Worm (Caenorhabditis elegans) whole organism, late embryonic: ENCODE data around the gene K10G6.5.

Source experiments
- C08G9.2 ChIP-seq: sonication (generic microtip); optimal IDR thresholded peaks from 2 replicates; lab custom pipeline; 2016; ENCODE audit warnings: mild to moderate bottlenecking, missing genetic modification characterization, moderate library complexity, missing compliant biosample characterization
- C38D4.7 ChIP-seq: fragments of 200-800 bp; sonication (Bioruptor generic); optimal IDR thresholded peaks from 2 replicates; lab custom pipeline; 2018; ENCODE audit warnings: mild to moderate bottlenecking, missing genetic modification characterization, moderate library complexity, missing compliant biosample characterization
- F13H6.1 ChIP-seq: sonication (generic microtip); optimal IDR thresholded peaks from 2 replicates; lab custom pipeline; 2016; ENCODE audit warnings: missing genetic modification characterization, missing compliant biosample characterization
- K02D7.2 ChIP-seq: sonication (generic microtip); optimal IDR thresholded peaks from 2 replicates; lab custom pipeline; 2017; ENCODE audit warnings: mild to moderate bottlenecking, missing genetic modification characterization, missing compliant biosample characterization
- K09A11.1 ChIP-seq: sonication (generic microtip); optimal IDR thresholded peaks from 2 replicates; lab custom pipeline; 2017; ENCODE audit warnings: antibody characterized with exemption, mild to moderate bottlenecking, missing genetic modification characterization, missing compliant biosample characterization; ENCODE audit not compliant: insufficient read depth
- Y22D7AL.16 ChIP-seq: sonication (generic microtip); optimal IDR thresholded peaks from 2 replicates; lab custom pipeline; 2016; ENCODE audit warnings: missing genetic modification characterization, missing compliant biosample characterization
- ama-1 ChIP-seq: fragments of 150-350 bp; optimal IDR thresholded peaks from 2 replicates; lab custom pipeline; 2014
- ceh-14 ChIP-seq: sonication (generic microtip); optimal IDR thresholded peaks from 2 replicates; lab custom pipeline; 2016; ENCODE audit warnings: missing genotype, missing genetic modification characterization, missing compliant biosample characterization
- ceh-19 ChIP-seq: fragments of 200-800 bp; sonication (Bioruptor generic); optimal IDR thresholded peaks from 2 replicates; lab custom pipeline; 2018; ENCODE audit warnings: mild to moderate bottlenecking, missing genetic modification characterization, missing compliant biosample characterization
- ceh-22 ChIP-seq: sonication (generic microtip); optimal IDR thresholded peaks from 2 replicates; lab custom pipeline; 2017; ENCODE audit warnings: missing biosample characterization, missing genetic modification characterization
- ceh-24 ChIP-seq: sonication (generic microtip); optimal IDR thresholded peaks from 2 replicates; lab custom pipeline; 2016; ENCODE audit warnings: mild to moderate bottlenecking, missing genetic modification characterization, missing compliant biosample characterization
- ceh-31 ChIP-seq: sonication (generic microtip); optimal IDR thresholded peaks from 2 replicates; lab custom pipeline; 2016; ENCODE audit warnings: missing genetic modification characterization, missing compliant biosample characterization
- ceh-34 ChIP-seq: sonication (generic microtip); optimal IDR thresholded peaks from 2 replicates; lab custom pipeline; 2016; ENCODE audit warnings: mild to moderate bottlenecking, missing genetic modification characterization, missing compliant biosample characterization
- ceh-48 ChIP-seq: sonication (generic microtip); optimal IDR thresholded peaks from 2 replicates; lab custom pipeline; 2016; ENCODE audit warnings: missing genetic modification characterization, inconsistent platforms, missing compliant biosample characterization
- ceh-6 ChIP-seq: fragments of 200-800 bp; sonication (Bioruptor generic); optimal IDR thresholded peaks from 2 replicates; lab custom pipeline; 2018; ENCODE audit warnings: mild to moderate bottlenecking, missing genetic modification characterization, missing compliant biosample characterization
- ceh-9 ChIP-seq: sonication (generic microtip); optimal IDR thresholded peaks from 2 replicates; lab custom pipeline; 2016; ENCODE audit warnings: mild to moderate bottlenecking, missing genetic modification characterization, inconsistent platforms, missing compliant biosample characterization
- dve-1 ChIP-seq: sonication (generic microtip); optimal IDR thresholded peaks from 2 replicates; lab custom pipeline; 2017; ENCODE audit warnings: antibody characterized with exemption, mild to moderate bottlenecking, missing genetic modification characterization, missing compliant biosample characterization
- elt-4 ChIP-seq: sonication (generic microtip); optimal IDR thresholded peaks from 2 replicates; lab custom pipeline; 2016; ENCODE audit warnings: missing genetic modification characterization, missing compliant biosample characterization
- eyg-1 ChIP-seq: sonication (generic microtip); optimal IDR thresholded peaks from 2 replicates; lab custom pipeline; 2016; ENCODE audit warnings: missing genotype, missing genetic modification characterization, missing compliant biosample characterization
- fax-1 ChIP-seq: sonication (generic microtip); optimal IDR thresholded peaks from 2 replicates; lab custom pipeline; 2016; ENCODE audit warnings: missing genotype, missing genetic modification characterization, missing compliant biosample characterization
- fkh-10 ChIP-seq: fragments of 150-350 bp; optimal IDR thresholded peaks from 2 replicates; lab custom pipeline; 2014; ENCODE audit warnings: missing biosample characterization, missing genetic modification reagents, missing genetic modification characterization
- fkh-6 ChIP-seq: sonication (generic microtip); optimal IDR thresholded peaks from 2 replicates; lab custom pipeline; 2016; ENCODE audit warnings: missing genetic modification characterization, missing compliant biosample characterization
- hlh-30 ChIP-seq: sonication (generic microtip); optimal IDR thresholded peaks from 2 replicates; lab custom pipeline; 2017; ENCODE audit warnings: antibody characterized with exemption, missing genetic modification characterization, missing compliant biosample characterization; ENCODE audit not compliant: insufficient read depth
- hlh-6 ChIP-seq: sonication (generic microtip); optimal IDR thresholded peaks from 2 replicates; lab custom pipeline; 2016; ENCODE audit warnings: missing genotype, missing genetic modification characterization, missing compliant biosample characterization
- hlh-8 ChIP-seq: sonication (generic microtip); optimal IDR thresholded peaks from 2 replicates; lab custom pipeline; 2016; ENCODE audit warnings: missing genotype, missing genetic modification characterization, missing compliant biosample characterization
- madf-2 ChIP-seq: sonication (generic microtip); optimal IDR thresholded peaks from 2 replicates; lab custom pipeline; 2017; ENCODE audit warnings: missing genetic modification characterization, missing compliant biosample characterization
- nfya-1 ChIP-seq: sonication (generic microtip); optimal IDR thresholded peaks from 2 replicates; lab custom pipeline; 2017; ENCODE audit warnings: missing genetic modification characterization, mild to moderate bottlenecking, missing compliant biosample characterization, antibody characterized with exemption, moderate library complexity
- nhr-232 ChIP-seq: sonication (generic microtip); optimal IDR thresholded peaks from 2 replicates; lab custom pipeline; 2016; ENCODE audit warnings: missing genetic modification characterization, missing compliant biosample characterization
- npax-4 ChIP-seq: sonication (generic microtip); optimal IDR thresholded peaks from 2 replicates; lab custom pipeline; 2016; ENCODE audit warnings: missing genetic modification characterization, missing compliant biosample characterization
- pag-3 ChIP-seq: sonication (generic microtip); optimal IDR thresholded peaks from 2 replicates; lab custom pipeline; 2016; ENCODE audit warnings: missing compliant biosample characterization, missing genetic modification characterization, borderline replicate concordance
- pat-9 ChIP-seq: fragments of 200-800 bp; sonication (Bioruptor generic); optimal IDR thresholded peaks from 2 replicates; lab custom pipeline; 2018; ENCODE audit warnings: mild to moderate bottlenecking, missing genetic modification characterization, moderate library complexity, missing compliant biosample characterization
- pha-2 ChIP-seq: sonication (generic microtip); optimal IDR thresholded peaks from 2 replicates; lab custom pipeline; 2017; ENCODE audit warnings: mild to moderate bottlenecking, missing genetic modification characterization, missing compliant biosample characterization
- pha-4 ChIP-seq: fragments of 150-350 bp; optimal IDR thresholded peaks from 2 replicates; lab custom pipeline; 2018; ENCODE audit warnings: missing biosample characterization, missing genetic modification reagents, missing genetic modification characterization
- pqm-1 ChIP-seq: sonication (generic microtip); optimal IDR thresholded peaks from 2 replicates; lab custom pipeline; 2016; ENCODE audit warnings: missing genetic modification characterization, missing compliant biosample characterization
- pros-1 ChIP-seq: fragments of 150-350 bp; optimal IDR thresholded peaks from 2 replicates; lab custom pipeline; 2014; ENCODE audit warnings: missing biosample characterization, missing genetic modification reagents, missing genetic modification characterization
- ref-2 ChIP-seq: sonication (generic microtip); optimal IDR thresholded peaks from 2 replicates; lab custom pipeline; 2016; ENCODE audit warnings: missing genetic modification characterization, missing compliant biosample characterization
- rnt-1 ChIP-seq: sonication (generic microtip); optimal IDR thresholded peaks from 2 replicates; lab custom pipeline; 2016; ENCODE audit warnings: missing genetic modification characterization, missing compliant biosample characterization
- sdc-2 ChIP-seq: sonication (generic microtip); optimal IDR thresholded peaks from 2 replicates; lab custom pipeline; 2016; ENCODE audit warnings: missing genotype, missing genetic modification characterization, missing compliant biosample characterization
- tbx-2 ChIP-seq: sonication (generic microtip); optimal IDR thresholded peaks from 2 replicates; lab custom pipeline; 2016; ENCODE audit warnings: missing genetic modification characterization, missing compliant biosample characterization
- tbx-7 ChIP-seq: sonication (generic microtip); optimal IDR thresholded peaks from 2 replicates; lab custom pipeline; 2016; ENCODE audit warnings: missing genotype, missing genetic modification characterization, missing compliant biosample characterization
- unc-3 ChIP-seq, 2 experiments: fragments of 200-800 bp in 1 of 2; sonication (Bioruptor generic) in 1 of 2; sonication (generic microtip) in 1 of 2; conservative IDR thresholded peaks in 1 of 2; optimal IDR thresholded peaks in 1 of 2; 2 replicates each; pipeline versions ENCODE4 v1.3.6 to Lab custom; 2016 to 2022; ENCODE audit warnings: missing compliant biosample characterization in 2 of 2, missing genetic modification characterization in 2 of 2, missing genetic modification reagents in 1 of 2
- unc-42 ChIP-seq: sonication (generic microtip); optimal IDR thresholded peaks from 2 replicates; lab custom pipeline; 2016; ENCODE audit warnings: missing genotype, missing genetic modification characterization, missing compliant biosample characterization
- zip-5 ChIP-seq: sonication (generic microtip); optimal IDR thresholded peaks from 2 replicates; lab custom pipeline; 2016; ENCODE audit warnings: missing genetic modification characterization, missing compliant biosample characterization
- ztf-16 ChIP-seq: sonication (generic microtip); optimal IDR thresholded peaks from 2 replicates; lab custom pipeline; 2017; ENCODE audit warnings: missing genetic modification characterization, missing compliant biosample characterization

Gene K10G6.5

DNA sequence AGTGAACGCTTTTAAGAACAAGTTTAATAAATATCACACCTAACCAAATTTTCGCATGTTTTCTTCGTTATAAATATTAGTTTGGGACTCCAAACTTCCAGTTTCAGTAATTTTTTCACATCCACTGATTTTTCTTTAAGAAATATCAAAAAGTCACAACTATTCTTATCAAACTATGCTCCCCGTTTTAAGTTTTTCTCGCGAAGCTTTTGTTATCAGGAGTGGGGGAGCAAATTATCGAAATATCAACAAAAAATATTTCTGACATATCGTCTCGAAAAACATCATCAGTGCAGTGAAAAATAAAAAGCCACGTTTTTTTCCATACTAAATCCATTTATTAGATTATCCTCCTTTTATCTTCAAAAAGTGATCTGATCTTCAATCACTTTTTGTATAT lies 5.0 kb downstream of the K10G6.5 start:
- TF ChIP-seq dve-1 (tag; lab: Kevin White, UChicago) (no peak), eyg-1 (tag; lab: Kevin White, UChicago) (no peak), ztf-16 (tag; lab: Kevin White, UChicago) (no peak)

DNA sequence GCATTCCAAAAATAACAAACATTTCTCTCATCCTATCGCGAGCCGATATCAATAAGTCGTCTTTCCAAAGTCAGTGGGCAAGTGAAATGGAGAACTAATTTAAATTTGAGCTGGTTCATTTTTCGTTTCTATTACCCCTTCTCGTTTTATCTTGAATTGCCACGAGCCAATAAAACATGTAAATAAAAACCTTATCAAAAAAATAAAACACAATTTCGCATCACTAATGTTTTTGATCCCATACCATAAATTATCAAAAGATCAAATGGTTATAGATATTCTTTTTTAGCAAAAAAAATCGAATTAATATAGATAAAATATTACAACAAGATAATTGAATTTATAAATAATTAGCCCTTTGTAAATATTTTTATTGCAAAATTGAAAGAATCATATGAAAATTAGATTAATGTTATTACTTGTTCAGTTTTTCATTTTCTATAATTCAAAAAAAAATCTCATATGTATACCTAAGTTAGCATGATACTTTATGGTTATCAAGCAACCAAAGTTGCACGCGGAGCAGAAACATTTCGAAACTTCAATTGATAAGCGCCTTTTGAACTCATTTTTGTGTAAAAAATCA lies 5.7 kb downstream of the K10G6.5 start, which contains the start of gene Y14H12A.1:
Gene Y14H12A.1 (plus strand): TSS at position 536 of the 586 bp plus-strand sequence.
- TF ChIP-seq npax-4 (tag; lab: Kevin White, UChicago), result no peak

DNA sequence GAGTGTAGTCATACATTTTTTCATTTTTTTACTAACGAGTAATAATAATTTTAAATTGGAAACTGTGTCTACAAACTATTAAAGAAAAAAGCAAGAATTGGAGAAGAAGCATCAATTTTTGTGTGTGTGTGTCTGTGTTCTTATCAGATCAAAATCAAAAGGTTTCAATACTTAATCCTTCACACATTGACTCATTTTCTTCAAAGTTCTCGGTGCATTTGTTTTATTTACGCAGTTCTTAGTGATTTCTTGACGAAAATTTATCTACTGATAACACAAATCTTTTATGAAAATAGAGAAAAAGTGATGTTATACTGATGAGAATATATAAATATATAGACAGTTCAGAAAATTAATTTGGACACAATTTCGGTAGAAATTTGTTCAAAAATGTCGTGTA lies 9.0 kb downstream of the K10G6.5 start, which contains the start of gene clc-22:
Gene clc-22 (minus strand): TSS at position 71 of the 400 bp plus-strand sequence.
- TF ChIP-seq ceh-48 (tag; lab: Kevin White, UChicago) (no peak), hlh-6 (tag; lab: Kevin White, UChicago) (no peak), pha-2 (tag; lab: Kevin White, UChicago) (no peak), K09A11.1 (no peak), zip-5 (no peak), ceh-19 (GFP tag; lab: Kevin White, UChicago) (no peak), elt-4 (tag; lab: Kevin White, UChicago) (no peak), hlh-30 (no peak), ceh-24 (tag; lab: Kevin White, UChicago) (no peak), C08G9.2 (tag; lab: Kevin White, UChicago) (no peak), rnt-1 (tag; lab: Kevin White, UChicago) (no peak), K02D7.2 (no peak), madf-2 (tag; lab: Kevin White, UChicago) (no peak), fkh-6 (tag; lab: Kevin White, UChicago) (no peak), pha-4 (no peak), C38D4.7 (no peak)

DNA sequence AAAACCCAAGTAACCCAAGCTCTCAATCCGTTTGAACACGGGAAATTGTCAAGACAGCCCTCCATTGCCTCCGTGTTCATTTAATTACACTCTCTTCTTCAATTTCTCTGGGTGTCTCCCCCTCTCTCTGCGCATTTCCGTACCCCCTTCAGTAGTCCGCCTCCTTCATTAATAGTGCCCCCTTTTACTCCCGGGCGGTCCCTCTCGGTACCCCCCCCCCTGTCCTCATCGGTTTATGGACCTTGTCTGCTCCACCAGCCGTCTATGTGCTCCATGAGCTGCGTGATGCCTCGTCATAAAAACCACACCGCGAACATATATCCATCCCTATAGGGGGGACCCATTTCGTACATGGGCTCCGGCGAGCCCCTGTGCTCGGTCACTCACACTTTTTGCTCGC lies 12.5 kb downstream of the K10G6.5 start:
- TF ChIP-seq madf-2 (tag; lab: Kevin White, UChicago) (no peak), zip-5 (no peak), pat-9 (tag; lab: Kevin White, UChicago) (no peak), ceh-9 (tag; lab: Kevin White, UChicago) (no peak), ref-2 (peak; percentile 66), ceh-34 (tag; lab: Kevin White, UChicago) (peak; percentile 66), ztf-16 (tag; lab: Kevin White, UChicago) (no peak), Y22D7AL.16 (tag; lab: Kevin White, UChicago) (no peak), tbx-7 (tag; lab: Kevin White, UChicago) (no peak), fkh-10 (peak; percentile 43), pha-4 (no peak), tbx-2 (tag; lab: Kevin White, UChicago) (peak; percentile 59), K02D7.2 (no peak), fax-1 (no peak), ceh-22 (no peak), sdc-2 (peak; percentile 24), ceh-14 (tag; lab: Kevin White, UChicago) (peak; percentile 38), nfya-1 (tag; lab: Kevin White, UChicago) (peak; percentile 28), ceh-48 (tag; lab: Kevin White, UChicago) (peak; percentile 18), nhr-232 (tag; lab: Kevin White, UChicago) (no peak), unc-3 (GFP tag; conservative IDR thresholded peaks at IDR 0.05; lab: Robert Waterston, UW) (no peak), unc-3 (tag; optimal IDR thresholded peaks at IDR 0.05; lab: Kevin White, UChicago) (no peak), C08G9.2 (tag; lab: Kevin White, UChicago) (peak; percentile 35), ceh-31 (tag; lab: Kevin White, UChicago) (peak; percentile 71), pha-2 (tag; lab: Kevin White, UChicago) (no peak), pros-1 (no peak), pqm-1 (tag; lab: Kevin White, UChicago) (no peak), F13H6.1 (tag; lab: Kevin White, UChicago) (no peak), pag-3 (tag; lab: Kevin White, UChicago) (no peak), ceh-6 (peak; percentile 7), unc-42 (tag; lab: Kevin White, UChicago) (peak; percentile 94), ama-1 (lab: Kevin White, UChicago) (no peak), ceh-19 (GFP tag; lab: Kevin White, UChicago) (peak; percentile 27), hlh-8 (tag; lab: Kevin White, UChicago) (no peak)
